Fruit fly (Drosophila melanogaster) S2 (cell line): ENCODE data around the gene RagA-B.

Experiments used
- CG8478 ChIP-seq: fragments of >200 bp; optimal IDR thresholded peaks from 2 replicates; lab custom pipeline; 2018
- CTCF ChIP-seq, 2 experiments: fragments of >200 bp; optimal IDR thresholded peaks; 2 replicates each; lab custom pipeline; 2018

DNA sequence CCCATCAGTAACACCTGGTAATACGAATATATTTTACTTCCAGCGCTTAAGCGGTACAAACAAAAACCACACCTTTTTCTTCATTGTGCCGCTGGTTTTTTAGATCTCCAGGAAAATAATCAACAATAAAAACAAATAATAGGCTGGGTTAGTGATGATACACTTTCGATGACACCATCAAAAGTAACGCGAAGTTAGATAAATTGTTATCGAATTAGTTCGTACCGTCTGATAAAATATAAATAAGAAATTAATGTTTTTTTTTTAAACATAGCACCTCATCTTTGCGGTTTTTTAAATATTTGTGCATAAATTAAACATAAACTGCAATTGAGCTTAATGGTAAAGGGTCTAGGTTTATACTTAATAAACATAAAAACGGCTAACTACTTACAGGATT is at the start of gene RagA-B:
- TF ChIP-seq CG8478 (lab: Kevin White, UChicago), result no peak
- TF ChIP-seq CTCF (optimal IDR thresholded peaks at IDR 0.05; lab: Kevin White, UChicago), result no peak
